Fruit fly (Drosophila melanogaster) whole organism, pupa: Measurements from ENCODE around the gene CG9667.

Source experiments
- CG10348 ChIP-seq: fragments of 200-800 bp; sonication (Bioruptor generic); IDR thresholded peaks from 2 replicates; pipeline ENCODE4 v1.3.6; 2022; ENCODE audit warnings: missing biosample characterization, missing genetic modification characterization
- CG12605 ChIP-seq: fragments of 200-800 bp; sonication (Bioruptor generic); IDR thresholded peaks from 2 replicates; pipeline ENCODE4 v1.3.6; 2022; ENCODE audit warnings: missing biosample characterization, missing genetic modification characterization
- CG13204 ChIP-seq: fragments of 200-800 bp; sonication (Bioruptor generic); optimal IDR thresholded peaks from 2 replicates; lab custom pipeline; 2018; ENCODE audit warnings: missing biosample characterization, mild to moderate bottlenecking, missing genetic modification characterization, moderate library complexity
- CG14655 ChIP-seq: fragments of 200-800 bp; sonication (Bioruptor generic); optimal IDR thresholded peaks from 3 replicates; lab custom pipeline; 2017; ENCODE audit warnings: mild to moderate bottlenecking, missing biosample characterization, missing genetic modification reagents, missing genetic modification characterization
- CG15710 ChIP-seq: fragments of 200-800 bp; sonication (Bioruptor generic); optimal IDR thresholded peaks from 2 replicates; lab custom pipeline; 2018; ENCODE audit warnings: missing biosample characterization, mild to moderate bottlenecking, missing genetic modification characterization, moderate library complexity
- CG17806 ChIP-seq: fragments of 200-800 bp; sonication (Bioruptor generic); optimal IDR thresholded peaks from 2 replicates; lab custom pipeline; 2018; ENCODE audit warnings: missing biosample characterization, mild to moderate bottlenecking, missing genetic modification characterization, moderate library complexity
- CG32121 ChIP-seq: fragments of 200-800 bp; sonication (Bioruptor generic); IDR thresholded peaks from 2 replicates; pipeline ENCODE4 v1.3.6; 2022; ENCODE audit warnings: missing biosample characterization, missing genetic modification characterization
- CG34367 ChIP-seq: fragments of 200-800 bp; sonication (Bioruptor generic); optimal IDR thresholded peaks from 2 replicates; lab custom pipeline; 2018; ENCODE audit warnings: missing biosample characterization, mild to moderate bottlenecking, missing genetic modification characterization
- CG4496 ChIP-seq: fragments of 200-800 bp; sonication (Bioruptor generic); IDR thresholded peaks from 3 replicates; pipeline ENCODE4 v1.3.6; 2022; ENCODE audit warnings: missing biosample characterization, missing genetic modification characterization
- CG8159 ChIP-seq: fragments of 200-800 bp; sonication (Bioruptor generic); optimal IDR thresholded peaks from 3 replicates; lab custom pipeline; 2018; ENCODE audit warnings: missing biosample characterization, mild to moderate bottlenecking, missing genetic modification characterization, moderate library complexity
- CG8301 ChIP-seq: fragments of 200-800 bp; sonication (Bioruptor generic); optimal IDR thresholded peaks from 2 replicates; lab custom pipeline; 2018; ENCODE audit warnings: missing biosample characterization, mild to moderate bottlenecking, missing genetic modification characterization
- CG9948 ChIP-seq: fragments of 200-800 bp; sonication (Bioruptor generic); optimal IDR thresholded peaks from 2 replicates; lab custom pipeline; 2018; ENCODE audit warnings: missing biosample characterization, mild to moderate bottlenecking, missing genetic modification characterization, moderate library complexity
- D1 ChIP-seq: fragments of 200-800 bp; sonication (Bioruptor generic); optimal IDR thresholded peaks from 2 replicates; lab custom pipeline; 2018; ENCODE audit warnings: missing biosample characterization, mild to moderate bottlenecking, missing genetic modification characterization, moderate library complexity
- EcR ChIP-seq: fragments of 200-800 bp; sonication (Bioruptor generic); optimal IDR thresholded peaks from 3 replicates; lab custom pipeline; 2019; ENCODE audit warnings: missing biosample characterization, missing genetic modification characterization, mild to moderate bottlenecking, moderate library complexity, missing genetic modification reagents
- Ets98B ChIP-seq: fragments of 200-800 bp; sonication (Bioruptor generic); IDR thresholded peaks from 2 replicates; pipeline ENCODE4 v1.3.6; 2022; ENCODE audit warnings: missing biosample characterization, missing genetic modification characterization
- Pif1A ChIP-seq: fragments of 200-800 bp; sonication (Bioruptor generic); optimal IDR thresholded peaks from 3 replicates; lab custom pipeline; 2016; ENCODE audit warnings: missing biosample characterization, missing genetic modification characterization
- Pif1B ChIP-seq: fragments of 200-800 bp; sonication (Bioruptor generic); optimal IDR thresholded peaks from 3 replicates; lab custom pipeline; 2016; ENCODE audit warnings: missing biosample characterization, missing genetic modification characterization
- Snoo ChIP-seq: fragments of 200-800 bp; sonication (Bioruptor generic); optimal IDR thresholded peaks from 3 replicates; lab custom pipeline; 2017; ENCODE audit warnings: missing biosample characterization, mild to moderate bottlenecking, missing genetic modification characterization, inconsistent platforms
- fd96Ca ChIP-seq: fragments of 200-800 bp; sonication (Bioruptor generic); IDR thresholded peaks from 3 replicates; pipeline ENCODE4 v1.3.6; 2022; ENCODE audit warnings: missing biosample characterization, missing genetic modification characterization
- gl ChIP-seq: fragments of 200-800 bp; sonication (Bioruptor generic); optimal IDR thresholded peaks from 2 replicates; lab custom pipeline; 2018; ENCODE audit warnings: missing biosample characterization, mild to moderate bottlenecking, missing genetic modification characterization
- rn ChIP-seq: fragments of 200-800 bp; sonication (Bioruptor generic); IDR thresholded peaks from 2 replicates; pipeline ENCODE4 v1.3.6; 2022; ENCODE audit warnings: missing biosample characterization, missing genetic modification characterization

Gene CG9667

dm6 chr3R:8109782-8110181, 16.4 kb downstream of the CG9667 start:
- no peak for TF ChIP-seq CG12605 (GFP tag; lab: Robert Waterston, UW)
- no peak for TF ChIP-seq CG15710 (tag; lab: Kevin White, UChicago)
- TF ChIP-seq CG8159 (tag; lab: Kevin White, UChicago): no peak
- no peak for TF ChIP-seq gl (tag; lab: Kevin White, UChicago)
- TF ChIP-seq, all 21 proteins: peak for 0

dm6 chr3R:8108770-8109169, 17.4 kb downstream of the CG9667 start:
- TF ChIP-seq EcR (GFP tag; lab: Kevin White, UChicago): peak; percentile 1
- no peak for TF ChIP-seq CG8301 (tag; lab: Kevin White, UChicago)

DNA sequence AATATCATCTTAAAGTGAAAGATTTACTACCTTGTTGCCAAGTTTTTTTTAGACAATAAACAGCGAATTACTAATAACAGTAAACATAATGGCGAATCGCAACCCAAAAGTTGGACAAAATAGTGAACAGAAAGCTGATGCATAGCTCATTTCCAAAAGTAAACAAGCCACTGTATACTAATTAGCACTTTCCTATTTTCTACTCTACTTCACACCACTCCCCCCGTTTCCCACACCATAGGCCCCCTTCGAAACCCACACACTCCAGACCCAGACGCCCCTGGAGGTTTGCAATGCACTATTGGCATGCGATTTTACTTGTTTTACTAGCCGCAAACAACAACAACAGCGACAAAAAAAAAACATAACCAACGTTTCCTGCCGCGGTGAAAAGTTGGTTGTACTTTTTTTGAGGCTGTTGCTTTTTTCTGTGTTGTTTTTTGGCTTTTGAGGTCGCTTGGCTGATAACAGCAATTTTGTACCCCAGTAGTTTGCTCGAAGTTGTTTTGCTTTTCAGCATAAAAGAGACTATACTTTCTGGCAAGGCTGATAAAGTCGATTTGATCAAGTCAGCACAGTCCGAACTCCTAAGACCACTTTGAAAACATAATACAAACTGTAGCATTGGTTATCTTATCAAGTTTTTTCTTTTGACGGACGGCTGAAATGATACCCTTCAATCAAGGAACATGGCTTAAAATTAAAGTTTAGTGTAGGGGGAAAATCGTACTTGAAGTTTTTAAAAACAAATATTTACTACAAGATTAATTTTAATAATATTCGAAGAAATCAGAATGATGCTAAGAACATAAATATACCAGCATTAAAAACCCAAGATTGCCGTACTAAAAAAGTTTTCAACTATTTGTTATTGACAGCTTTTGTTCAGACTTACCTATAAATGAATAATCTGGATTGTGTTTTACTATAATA, 19.0 kb downstream of the CG9667 start:
- TF ChIP-seq CG10348 (GFP tag; lab: Robert Waterston, UW) (no peak), CG17806 (tag; lab: Kevin White, UChicago) (no peak), CG15710 (tag; lab: Kevin White, UChicago) (peak; percentile 58), fd96Ca (GFP tag; lab: Robert Waterston, UW) (no peak), CG4496 (GFP tag; lab: Robert Waterston, UW) (peak; percentile 54; the same call in 2 of the 3 replicates), CG9948 (tag; lab: Kevin White, UChicago) (no peak), CG32121 (GFP tag; lab: Robert Waterston, UW) (no peak), rn (0 out of 2 replicates have a peak, but pooled peaks have one; percentile 29), CG8301 (tag; lab: Kevin White, UChicago) (peak; percentile 35), Pif1A (peak; percentile 24), gl (tag; lab: Kevin White, UChicago) (no peak), Snoo (tag; lab: Kevin White, UChicago) (no peak), CG8159 (tag; lab: Kevin White, UChicago) (peak; percentile 65), CG34367 (tag; lab: Kevin White, UChicago) (peak; percentile 17), D1 (tag; lab: Kevin White, UChicago) (no peak), EcR (GFP tag; lab: Kevin White, UChicago) (peak; percentile 14), CG13204 (peak; percentile 40), CG12605 (GFP tag; lab: Robert Waterston, UW) (no peak; the same call in none of the 2 replicates), Ets98B (GFP tag; lab: Robert Waterston, UW) (peak; percentile 59; the same call in 1 of the 2 replicates), Pif1B (no peak), CG14655 (peak; percentile 38)

DNA sequence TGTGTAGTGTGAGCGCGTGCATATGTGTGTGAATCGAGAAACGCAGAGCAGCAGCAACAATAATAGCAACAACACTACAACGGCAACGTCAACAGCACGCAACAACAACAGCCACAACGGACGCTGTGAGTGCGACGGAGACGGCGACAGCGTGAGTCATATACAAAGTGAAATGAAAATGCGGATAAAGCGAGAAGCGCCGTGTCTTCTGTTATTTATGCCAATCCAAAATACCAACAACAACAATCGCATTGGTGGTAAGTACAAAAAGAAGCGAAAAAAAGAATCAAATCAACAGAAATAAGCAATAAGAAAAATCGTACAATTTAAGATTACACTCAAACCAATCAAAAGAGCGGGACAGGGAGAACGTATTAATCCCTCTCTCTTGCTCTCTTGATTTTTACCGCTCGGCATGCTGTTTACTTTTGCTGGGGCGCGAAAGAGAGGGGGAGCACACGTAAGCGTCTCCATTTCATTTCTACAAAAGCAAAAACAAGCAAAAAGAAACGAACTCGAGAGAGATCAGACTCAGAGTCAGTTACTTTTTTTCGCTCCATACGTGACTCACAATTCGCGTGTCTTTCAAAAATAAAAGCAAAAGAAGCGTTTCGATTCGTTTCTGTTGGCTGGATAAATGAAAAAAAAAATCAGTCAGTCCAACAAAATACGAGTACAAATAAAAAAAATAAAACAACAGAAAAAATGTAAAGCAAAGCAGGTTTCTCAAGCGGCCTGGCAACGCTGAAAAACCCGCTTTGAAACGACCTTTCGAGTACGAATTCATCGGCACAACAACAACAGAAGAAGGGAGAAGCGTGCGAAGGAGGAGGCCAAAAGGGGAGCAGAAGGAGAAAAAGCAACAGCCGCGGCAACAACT, 20.1 kb downstream of the CG9667 start:
- TF ChIP-seq Pif1A: peak; percentile 98
- peak; percentile 98 for TF ChIP-seq CG8159 (tag; lab: Kevin White, UChicago)
- peak; percentile 98 for TF ChIP-seq Pif1B
- TF ChIP-seq rn: no peak
- peak; percentile 89 for TF ChIP-seq CG8301 (tag; lab: Kevin White, UChicago)
- peak; percentile 100 for TF ChIP-seq CG13204
- no peak for TF ChIP-seq CG12605 (GFP tag; lab: Robert Waterston, UW)
- no peak for TF ChIP-seq CG4496 (GFP tag; lab: Robert Waterston, UW)
- no peak for TF ChIP-seq CG10348 (GFP tag; lab: Robert Waterston, UW)
- peak; percentile 97 for TF ChIP-seq D1 (tag; lab: Kevin White, UChicago)
- peak; percentile 95 for TF ChIP-seq Snoo (tag; lab: Kevin White, UChicago)
- TF ChIP-seq CG32121 (GFP tag; lab: Robert Waterston, UW): no peak
- peak; percentile 98 for TF ChIP-seq CG17806 (tag; lab: Kevin White, UChicago)
- TF ChIP-seq CG14655: peak; percentile 91
- TF ChIP-seq Ets98B (GFP tag; lab: Robert Waterston, UW): no peak
- TF ChIP-seq CG15710 (tag; lab: Kevin White, UChicago): peak; percentile 98
- no peak for TF ChIP-seq fd96Ca (GFP tag; lab: Robert Waterston, UW)
- peak; percentile 97 for TF ChIP-seq CG9948 (tag; lab: Kevin White, UChicago)
- peak; percentile 96 for TF ChIP-seq EcR (GFP tag; lab: Kevin White, UChicago)
- TF ChIP-seq gl (tag; lab: Kevin White, UChicago): peak; percentile 100
- TF ChIP-seq CG34367 (tag; lab: Kevin White, UChicago): peak; percentile 99

DNA sequence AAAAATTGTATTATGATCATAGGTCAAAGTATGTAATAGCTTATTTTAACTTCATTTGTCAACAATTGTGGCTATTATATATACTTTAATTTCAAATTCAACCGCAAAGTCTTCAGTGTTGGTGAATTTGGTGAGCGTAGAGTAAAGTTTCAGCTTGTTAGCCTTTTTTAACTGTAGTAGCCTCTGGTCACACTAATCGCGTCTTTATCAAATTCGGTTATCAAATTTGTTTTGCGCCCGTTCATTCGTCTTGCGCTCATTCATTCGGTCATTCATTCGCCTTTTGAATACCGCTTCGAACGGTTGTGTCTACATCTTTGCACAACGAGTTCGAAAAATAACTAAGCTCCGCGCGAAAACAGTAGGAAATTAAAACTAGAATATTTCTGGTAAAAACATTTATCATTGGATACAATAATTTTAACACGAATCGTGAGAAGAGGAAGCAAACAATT, 21.0 kb downstream of the CG9667 start, which contains the start of gene puc:
puc (plus strand) TSS at position 245 of the 455 bp plus-strand sequence.
- TF ChIP-seq Snoo (tag; lab: Kevin White, UChicago) (peak; percentile 35), EcR (GFP tag; lab: Kevin White, UChicago) (peak; percentile 74), Pif1A (peak; percentile 14), CG12605 (GFP tag; lab: Robert Waterston, UW) (no peak), CG9948 (tag; lab: Kevin White, UChicago) (no peak), Pif1B (peak; percentile 48)
